Fruit fly (Drosophila melanogaster) whole organism: ENCODE data around the gene CG13024.

Experiments
- EcR ChIP-seq, 2 experiments: fragments of >200 bp; optimal IDR thresholded peaks; 2 replicates each; lab custom pipeline; 2017; ENCODE audit warnings: missing biosample characterization in 2 of 2, missing genetic modification characterization in 2 of 2, missing genetic modification reagents in 2 of 2
- pan ChIP-seq: fragments of >200 bp; optimal IDR thresholded peaks from 2 replicates; lab custom pipeline; 2017

DNA sequence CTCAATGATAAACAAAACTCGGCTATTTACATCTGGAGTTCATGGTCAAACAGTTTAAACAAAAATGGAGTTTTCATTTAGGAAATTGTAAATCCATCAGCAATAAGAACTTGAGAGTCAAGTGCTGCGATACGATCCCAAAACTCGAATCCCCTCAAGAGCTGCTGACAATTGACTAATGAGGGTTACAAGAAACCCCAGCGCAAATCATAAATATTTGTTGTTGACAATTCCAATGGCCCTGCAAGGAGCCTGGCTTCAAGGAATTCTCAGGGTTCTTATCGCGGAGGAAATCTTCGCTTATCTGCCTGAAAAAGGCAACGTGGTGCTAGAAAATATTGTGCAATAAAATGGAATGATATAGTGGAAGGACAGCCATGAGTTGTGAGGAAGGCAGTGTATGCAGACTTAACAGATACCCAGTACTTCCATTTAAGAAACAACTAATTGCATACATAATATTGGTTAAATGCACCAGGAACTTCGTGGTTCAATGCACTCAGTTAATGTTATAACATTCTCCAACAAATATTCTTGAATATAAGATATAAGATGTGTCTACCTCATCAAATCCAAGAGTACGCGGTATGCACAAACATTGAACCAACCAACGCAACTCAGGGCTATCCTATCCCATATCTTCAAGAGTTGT is 60.7 kb downstream of the CG13024 start:
- TF ChIP-seq pan (lab: Kevin White, UChicago) (no peak), EcR (GFP tag; optimal IDR thresholded peaks at IDR 0.05; lab: Kevin White, UChicago) (no peak)
